Fruit fly (Drosophila melanogaster): ENCODE results near the gene Pcp.
A peak's percentile ranks its signal among the peaks of the same experiment; 100 is the strongest.

Pcp gene

dm6 chr2L:7033100-7033675 lies 11.7 kb downstream of the Pcp start (continued):
- TF ChIP-seq CG12104 (GFP tag; optimal IDR thresholded peaks at IDR 0.05) (no peak), CG2120 (GFP tag; optimal IDR thresholded peaks at IDR 0.05) (peak; percentile 64), CG17912 (GFP tag; optimal IDR thresholded peaks at IDR 0.05) (peak; percentile 34), CG18476 (GFP tag; optimal IDR thresholded peaks at IDR 0.05) (no peak), Meics (GFP tag; optimal IDR thresholded peaks at IDR 0.05) (peak; percentile 53), CG30403 (GFP tag; optimal IDR thresholded peaks at IDR 0.05) (peak; percentile 19), sima (GFP tag; optimal IDR thresholded peaks at IDR 0.05) (no peak), CG11723 (GFP tag; optimal IDR thresholded peaks at IDR 0.05) (no peak), CG3407 (GFP tag; optimal IDR thresholded peaks at IDR 0.05) (no peak), repo (GFP tag; optimal IDR thresholded peaks at IDR 0.05) (peak; percentile 35), CG4854 (GFP tag; optimal IDR thresholded peaks at IDR 0.05) (no peak), Camta (GFP tag; optimal IDR thresholded peaks at IDR 0.05) (peak; percentile 3), D19B (GFP tag; optimal IDR thresholded peaks at IDR 0.05) (no peak), prd (optimal IDR thresholded peaks at IDR 0.05) (no peak), prd (GFP tag; IDR thresholded peaks at IDR 0.05) (peak; percentile 37; the same call in 1 of the 3 replicates), CG11695 (GFP tag; IDR thresholded peaks at IDR 0.05) (0 out of 3 replicates have a peak, but pooled peaks have one; percentile 8), CTCF (GFP tag; optimal IDR thresholded peaks at IDR 0.05) (no peak), kni (GFP tag; optimal IDR thresholded peaks at IDR 0.05) (no peak), org-1 (GFP tag; optimal IDR thresholded peaks at IDR 0.05) (no peak), luna (GFP tag; optimal IDR thresholded peaks at IDR 0.05) (peak; percentile 23), scrt (GFP tag; optimal IDR thresholded peaks at IDR 0.05) (no peak), Jarid2 (GFP tag; optimal IDR thresholded peaks at IDR 0.05) (no peak), CkIIα-i1 (GFP tag; IDR thresholded peaks at IDR 0.05) (no peak), CG6272 (GFP tag; IDR thresholded peaks at IDR 0.05) (no peak), CG2129 (GFP tag; IDR thresholded peaks at IDR 0.05; ENCODE audit: partially characterized antibody) (no peak), dpn (GFP tag; optimal IDR thresholded peaks at IDR 0.05) (peak; percentile 22 to 32), chm (GFP tag; IDR thresholded peaks at IDR 0.05) (no peak; the same call in 1 of the 2 replicates), caup (GFP tag; optimal IDR thresholded peaks at IDR 0.05; ENCODE audit: severe bottlenecking) (peak; percentile 17), sug (tag; optimal IDR thresholded peaks at IDR 0.05) (peak; percentile 9), ewg (GFP tag; optimal IDR thresholded peaks at IDR 0.05) (no peak), Antp (GFP tag; optimal IDR thresholded peaks at IDR 0.05) (peak; percentile 50), trh (GFP tag; optimal IDR thresholded peaks at IDR 0.05) (no peak), pb (GFP tag; optimal IDR thresholded peaks at IDR 0.05) (peak; percentile 33), CG13424 (tag; optimal IDR thresholded peaks at IDR 0.05) (peak; percentile 24), ind (GFP tag; optimal IDR thresholded peaks at IDR 0.05) (peak; percentile 9), sc (optimal IDR thresholded peaks at IDR 0.05) (no peak), sc (GFP tag; optimal IDR thresholded peaks at IDR 0.05) (no peak), CG11560 (tag; IDR thresholded peaks at IDR 0.05) (no peak), Gsc (GFP tag; IDR thresholded peaks at IDR 0.05) (no peak), CG17328 (GFP tag; IDR thresholded peaks at IDR 0.05) (peak; percentile 54), Drgx (GFP tag; IDR thresholded peaks at IDR 0.05) (peak; percentile 52; the same call in 1 of the 2 replicates), ara (GFP tag; IDR thresholded peaks at IDR 0.05) (no peak), Xbp1 (GFP tag; optimal IDR thresholded peaks at IDR 0.05) (peak; percentile 55), pita (GFP tag; optimal IDR thresholded peaks at IDR 0.05) (no peak), CG17186 (GFP tag; optimal IDR thresholded peaks at IDR 0.05) (no peak), CG7928 (GFP tag; optimal IDR thresholded peaks at IDR 0.05) (no peak), yki (optimal IDR thresholded peaks at IDR 0.05) (no peak), PHDP (tag; optimal IDR thresholded peaks at IDR 0.05) (no peak), NFAT (GFP tag; IDR thresholded peaks at IDR 0.05) (peak; percentile 28; the same call in 1 of the 2 replicates), CG32772 (GFP tag; IDR thresholded peaks at IDR 0.05) (no peak), CG10267 (tag; optimal IDR thresholded peaks at IDR 0.05) (no peak), otp (GFP tag; IDR thresholded peaks at IDR 0.05) (no peak), CG3163 (GFP tag; optimal IDR thresholded peaks at IDR 0.05) (no peak)
